Worm (Caenorhabditis elegans) whole organism, L2 larva: ENCODE data around the gene Y59A8B.24.
A peak's percentile ranks its signal among the peaks of the same experiment; 100 is the strongest.

Experiments used
- C34F6.9 ChIP-seq: fragments of 150-350 bp; optimal IDR thresholded peaks from 2 replicates; lab custom pipeline; 2014; ENCODE audit warnings: missing biosample characterization, missing genetic modification characterization
- F13H6.1 ChIP-seq: sonication (generic microtip); optimal IDR thresholded peaks from 2 replicates; lab custom pipeline; 2016; ENCODE audit warnings: missing genetic modification characterization, missing compliant biosample characterization
- R02D3.7 ChIP-seq: fragments of 150-350 bp; optimal IDR thresholded peaks from 2 replicates; lab custom pipeline; 2014; ENCODE audit warnings: missing biosample characterization, missing genetic modification characterization
- Y55F3AM.14 ChIP-seq: fragments of 200-800 bp; sonication (Bioruptor generic); optimal IDR thresholded peaks from 2 replicates; lab custom pipeline; 2018; ENCODE audit warnings: mild to moderate bottlenecking, missing genetic modification characterization, missing compliant biosample characterization
- ZK546.5 ChIP-seq: sonication (generic microtip); optimal IDR thresholded peaks from 2 replicates; lab custom pipeline; 2017; ENCODE audit warnings: missing biosample characterization, missing genetic modification characterization
- alr-1 ChIP-seq: fragments of 150-350 bp; optimal IDR thresholded peaks from 2 replicates; lab custom pipeline; 2014; ENCODE audit warnings: missing biosample characterization, missing genetic modification characterization
- aly-2 ChIP-seq: fragments of 150-350 bp; optimal IDR thresholded peaks from 2 replicates; lab custom pipeline; 2014; ENCODE audit warnings: missing biosample characterization, missing genetic modification characterization
- ama-1 ChIP-seq: fragments of 150-350 bp; optimal IDR thresholded peaks from 2 replicates; lab custom pipeline; 2018; ENCODE audit warnings: inconsistent platforms
- blmp-1 ChIP-seq: sonication (generic microtip); optimal IDR thresholded peaks from 2 replicates; lab custom pipeline; 2017; ENCODE audit warnings: missing genetic modification characterization, mild to moderate bottlenecking, missing compliant biosample characterization, antibody characterized with exemption, moderate library complexity; ENCODE audit not compliant: insufficient read depth
- ceh-16 ChIP-seq: fragments of 150-350 bp; optimal IDR thresholded peaks from 2 replicates; lab custom pipeline; 2014; ENCODE audit warnings: missing biosample characterization, missing genetic modification characterization
- ceh-82 ChIP-seq: fragments of 150-350 bp; optimal IDR thresholded peaks from 2 replicates; lab custom pipeline; 2014; ENCODE audit warnings: missing biosample characterization, missing genetic modification characterization
- crh-2 ChIP-seq: sonication (generic microtip); optimal IDR thresholded peaks from 2 replicates; lab custom pipeline; 2017; ENCODE audit warnings: missing biosample characterization, missing genetic modification characterization
- dmd-4 ChIP-seq: sonication (generic microtip); optimal IDR thresholded peaks from 2 replicates; lab custom pipeline; 2017; ENCODE audit warnings: missing biosample characterization, missing genetic modification characterization
- egl-27 ChIP-seq: sonication (generic microtip); optimal IDR thresholded peaks from 3 replicates; lab custom pipeline; 2017; ENCODE audit warnings: missing biosample characterization, missing genetic modification reagents, missing genetic modification characterization
- elt-1 ChIP-seq: fragments of 150-350 bp; optimal IDR thresholded peaks from 2 replicates; lab custom pipeline; 2014; ENCODE audit warnings: missing biosample characterization, missing genetic modification characterization
- elt-3 ChIP-seq: sonication (generic microtip); optimal IDR thresholded peaks from 2 replicates; lab custom pipeline; 2017; ENCODE audit warnings: missing biosample characterization, missing genetic modification characterization
- fos-1 ChIP-seq: fragments of 150-350 bp; optimal IDR thresholded peaks from 2 replicates; lab custom pipeline; 2014; ENCODE audit warnings: missing biosample characterization, missing genetic modification characterization
- gmeb-1 ChIP-seq: fragments of 150-350 bp; optimal IDR thresholded peaks from 2 replicates; lab custom pipeline; 2014; ENCODE audit warnings: missing biosample characterization, missing genetic modification characterization
- lin-11 ChIP-seq: fragments of 150-350 bp; sonication (generic microtip); optimal IDR thresholded peaks from 2 replicates; lab custom pipeline; 2014; ENCODE audit warnings: missing biosample characterization, missing genetic modification characterization, inconsistent platforms, mixed read lengths
- lin-13 ChIP-seq: fragments of 150-350 bp; optimal IDR thresholded peaks from 2 replicates; lab custom pipeline; 2014; ENCODE audit warnings: missing biosample characterization, missing genetic modification reagents, missing genetic modification characterization
- lin-39 ChIP-seq: fragments of 150-350 bp; optimal IDR thresholded peaks from 2 replicates; lab custom pipeline; 2014; ENCODE audit warnings: missing biosample characterization, missing genetic modification reagents, missing genetic modification characterization
- lsy-2 ChIP-seq, 2 experiments: fragments of 150-350 bp in 1 of 2; sonication (generic microtip) in 1 of 2; optimal IDR thresholded peaks; 2 replicates each; lab custom pipeline; 2014 to 2017; ENCODE audit warnings: missing biosample characterization in 2 of 2, missing genetic modification characterization in 2 of 2
- mab-5 ChIP-seq: fragments of 150-350 bp; optimal IDR thresholded peaks from 2 replicates; lab custom pipeline; 2014; ENCODE audit warnings: missing biosample characterization, missing genetic modification characterization
- mbf-1 ChIP-seq: sonication (generic microtip); optimal IDR thresholded peaks from 2 replicates; lab custom pipeline; 2017; ENCODE audit warnings: missing biosample characterization, missing genetic modification characterization
- mdl-1 ChIP-seq, 2 experiments: fragments of 150-350 bp in 1 of 2; sonication (generic microtip) in 1 of 2; optimal IDR thresholded peaks; 2 replicates each; lab custom pipeline; 2017; ENCODE audit warnings: missing biosample characterization in 2 of 2, missing genetic modification characterization in 2 of 2
- nhr-10 ChIP-seq: sonication (generic microtip); optimal IDR thresholded peaks from 2 replicates; lab custom pipeline; 2017; ENCODE audit warnings: missing biosample characterization, missing genetic modification characterization
- nhr-11 ChIP-seq: fragments of 150-350 bp; optimal IDR thresholded peaks from 2 replicates; lab custom pipeline; 2014; ENCODE audit warnings: missing biosample characterization, missing genetic modification characterization
- nhr-12 ChIP-seq: fragments of 150-350 bp; optimal IDR thresholded peaks from 2 replicates; lab custom pipeline; 2014; ENCODE audit warnings: missing biosample characterization, missing genetic modification characterization
- nhr-129 ChIP-seq: fragments of 150-350 bp; optimal IDR thresholded peaks from 2 replicates; lab custom pipeline; 2014; ENCODE audit warnings: missing biosample characterization, missing genetic modification characterization
- nhr-21 ChIP-seq: fragments of 150-350 bp; optimal IDR thresholded peaks from 2 replicates; lab custom pipeline; 2014; ENCODE audit warnings: missing biosample characterization, missing genetic modification characterization
- nhr-23 ChIP-seq: fragments of 150-350 bp; optimal IDR thresholded peaks from 2 replicates; lab custom pipeline; 2014; ENCODE audit warnings: missing biosample characterization, missing genetic modification reagents, missing genetic modification characterization
- nhr-237 ChIP-seq: fragments of 150-350 bp; optimal IDR thresholded peaks from 2 replicates; lab custom pipeline; 2014; ENCODE audit warnings: missing biosample characterization, missing genetic modification characterization
- nhr-25 ChIP-seq: fragments of 150-350 bp; sonication (generic microtip); optimal IDR thresholded peaks from 3 replicates; lab custom pipeline; 2014; ENCODE audit warnings: missing biosample characterization, missing genetic modification characterization
- nhr-6 ChIP-seq: fragments of 150-350 bp; optimal IDR thresholded peaks from 2 replicates; lab custom pipeline; 2014; ENCODE audit warnings: missing biosample characterization, missing genetic modification characterization
- nhr-77 ChIP-seq: fragments of 150-350 bp; optimal IDR thresholded peaks from 2 replicates; lab custom pipeline; 2014; ENCODE audit warnings: missing biosample characterization, missing genetic modification characterization
- peb-1 ChIP-seq: fragments of 150-350 bp; optimal IDR thresholded peaks from 2 replicates; lab custom pipeline; 2014; ENCODE audit warnings: missing biosample characterization, missing genetic modification characterization
- sem-4 ChIP-seq: fragments of 150-350 bp; optimal IDR thresholded peaks from 2 replicates; lab custom pipeline; 2014; ENCODE audit warnings: missing biosample characterization, missing genetic modification reagents, missing genetic modification characterization
- skn-1 ChIP-seq: sonication (generic microtip); optimal IDR thresholded peaks from 2 replicates; lab custom pipeline; 2017; ENCODE audit warnings: missing biosample characterization, missing genetic modification characterization
- sma-3 ChIP-seq: sonication (generic microtip); optimal IDR thresholded peaks from 2 replicates; lab custom pipeline; 2016; ENCODE audit warnings: missing genetic modification reagents, missing genetic modification characterization, missing compliant biosample characterization
- sma-9 ChIP-seq, 2 experiments: fragments of 150-350 bp in 1 of 2; sonication (generic microtip) in 1 of 2; optimal IDR thresholded peaks; 2 replicates each; lab custom pipeline; 2014 to 2016; ENCODE audit warnings: missing genetic modification characterization in 2 of 2, mild to moderate bottlenecking in 1 of 2, missing biosample characterization in 1 of 2, missing compliant biosample characterization in 1 of 2, missing genetic modification reagents in 1 of 2, moderate library complexity in 1 of 2
- snpc-4 ChIP-seq: fragments of 150-350 bp; optimal IDR thresholded peaks from 2 replicates; lab custom pipeline; 2014; ENCODE audit warnings: missing biosample characterization, missing genetic modification characterization
- unc-39 ChIP-seq: fragments of 150-350 bp; optimal IDR thresholded peaks from 2 replicates; lab custom pipeline; 2014; ENCODE audit warnings: missing biosample characterization, missing genetic modification characterization
- unc-55 ChIP-seq: fragments of 150-350 bp; sonication (generic microtip); optimal IDR thresholded peaks from 3 replicates; lab custom pipeline; 2014; ENCODE audit warnings: missing biosample characterization, missing genetic modification reagents, missing genetic modification characterization
- unc-62 ChIP-seq: fragments of 150-350 bp; optimal IDR thresholded peaks from 2 replicates; lab custom pipeline; 2014; ENCODE audit warnings: missing biosample characterization, missing genetic modification reagents, missing genetic modification characterization
- zag-1 ChIP-seq: fragments of 150-350 bp; optimal IDR thresholded peaks from 2 replicates; lab custom pipeline; 2014; ENCODE audit warnings: missing biosample characterization, missing genetic modification characterization
- ztf-1 ChIP-seq: fragments of 200-800 bp; sonication (Bioruptor generic); conservative IDR thresholded peaks from 2 replicates; pipeline ENCODE4 v1.3.6; 2022; ENCODE audit warnings: missing genetic modification characterization, missing compliant biosample characterization
- ztf-11 ChIP-seq: sonication (generic microtip); optimal IDR thresholded peaks from 2 replicates; lab custom pipeline; 2017; ENCODE audit warnings: missing biosample characterization, missing genetic modification characterization
- ztf-4 ChIP-seq: fragments of 150-350 bp; optimal IDR thresholded peaks from 2 replicates; lab custom pipeline; 2014; ENCODE audit warnings: missing biosample characterization, missing genetic modification characterization

The Y59A8B.24 gene

DNA sequence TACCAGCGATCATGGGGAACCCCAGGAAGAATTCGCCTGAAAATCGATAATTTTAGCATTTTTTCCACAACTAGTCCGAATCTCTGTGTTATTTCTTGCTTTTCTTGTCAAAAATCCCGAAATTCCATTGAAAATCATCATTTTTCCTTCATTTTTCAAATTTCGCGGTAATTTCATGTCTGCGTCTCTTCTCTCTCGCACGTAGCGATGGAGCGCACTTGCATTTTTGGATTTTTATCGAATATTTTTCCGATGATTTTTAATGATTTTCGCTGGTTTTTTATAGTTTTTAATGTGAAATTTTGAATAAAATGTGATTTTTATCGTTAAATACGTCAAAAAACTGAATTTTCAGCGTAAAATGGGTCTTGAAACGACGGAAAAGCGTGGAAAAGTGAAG, 30.3 kb upstream of the Y59A8B.24 start, which contains the start of gene E01B7.2:
Gene E01B7.2 (plus strand): TSS at position 350 of the 400 bp plus-strand sequence.
- TF ChIP-seq nhr-12 = no peak
- TF ChIP-seq nhr-6 (tag; lab: Kevin White, UChicago) = peak; percentile 72
- TF ChIP-seq unc-62 (GFP tag; lab: Kevin White, UChicago) = no peak
- peak; percentile 86 for TF ChIP-seq crh-2 (tag; lab: Kevin White, UChicago)
- peak; percentile 67 for TF ChIP-seq ama-1 (lab: Kevin White, UChicago)
- no peak for TF ChIP-seq lin-39 (tag; lab: Kevin White, UChicago)
- TF ChIP-seq unc-55 (GFP tag; lab: Kevin White, UChicago) = peak; percentile 89
- peak; percentile 64 for TF ChIP-seq sem-4 (tag; lab: Kevin White, UChicago)
- no peak for TF ChIP-seq alr-1
- TF ChIP-seq lin-13 (GFP tag; lab: Kevin White, UChicago) = peak; percentile 83
- no peak for TF ChIP-seq nhr-11 (tag; lab: Kevin White, UChicago)
- peak; percentile 77 for TF ChIP-seq sma-3 (GFP tag; lab: Kevin White, UChicago)
- no peak for TF ChIP-seq aly-2 (tag; lab: Kevin White, UChicago)
- no peak for TF ChIP-seq dmd-4 (tag; lab: Kevin White, UChicago)
- no peak for TF ChIP-seq unc-39 (tag; lab: Kevin White, UChicago)
- TF ChIP-seq snpc-4 = peak; percentile 79
- TF ChIP-seq nhr-10 (tag; lab: Kevin White, UChicago) = no peak
- TF ChIP-seq mab-5 (tag; lab: Kevin White, UChicago) = peak; percentile 65
- peak; percentile 85 for TF ChIP-seq C34F6.9
- TF ChIP-seq ztf-4 (tag; lab: Kevin White, UChicago) = no peak
- no peak for TF ChIP-seq nhr-237
- TF ChIP-seq R02D3.7 (tag; lab: Kevin White, UChicago) = peak; percentile 39
- peak; percentile 67 for TF ChIP-seq nhr-25
- peak; percentile 49 for TF ChIP-seq nhr-129
- TF ChIP-seq mbf-1 = no peak
- peak; percentile 65 for TF ChIP-seq nhr-21 (tag; lab: Kevin White, UChicago)
- peak; percentile 13 for TF ChIP-seq ceh-82 (tag; lab: Kevin White, UChicago)
- peak; percentile 21 for TF ChIP-seq skn-1 (tag; lab: Kevin White, UChicago)
- peak; percentile 71 for TF ChIP-seq egl-27 (tag; lab: Kevin White, UChicago)
- TF ChIP-seq ztf-11 (tag; lab: Kevin White, UChicago) = no peak
- peak; percentile 12 for TF ChIP-seq fos-1
- no peak for TF ChIP-seq mdl-1 (tag; optimal IDR thresholded peaks at IDR 0.05; lab: Kevin White, UChicago)
- TF ChIP-seq elt-3 = no peak
- no peak for TF ChIP-seq ceh-16
- TF ChIP-seq Y55F3AM.14 = no peak
- TF ChIP-seq peb-1 (tag; lab: Kevin White, UChicago) = no peak
- peak; percentile 17 for TF ChIP-seq lin-11
- no peak for TF ChIP-seq elt-1 (tag; lab: Kevin White, UChicago)
- TF ChIP-seq zag-1 (tag; lab: Kevin White, UChicago) = no peak
- peak; percentile 99 for TF ChIP-seq gmeb-1 (tag; lab: Kevin White, UChicago)
- TF ChIP-seq F13H6.1 (tag; lab: Kevin White, UChicago) = peak; percentile 65
- peak; percentile 76 for TF ChIP-seq sma-9 (GFP tag; optimal IDR thresholded peaks at IDR 0.05; lab: Kevin White, UChicago)
- TF ChIP-seq sma-9 (tag; optimal IDR thresholded peaks at IDR 0.05; lab: Kevin White, UChicago) = no peak
- no peak for TF ChIP-seq nhr-77 (tag; lab: Kevin White, UChicago)
- no peak for TF ChIP-seq ztf-1 (GFP tag; lab: Robert Waterston, UW)
- peak; percentile 80 to 90 for TF ChIP-seq lsy-2 (tag; optimal IDR thresholded peaks at IDR 0.05; lab: Kevin White, UChicago)
- peak; percentile 18 for TF ChIP-seq blmp-1 (tag; lab: Kevin White, UChicago)
- no peak for TF ChIP-seq ZK546.5 (tag; lab: Kevin White, UChicago)
- TF ChIP-seq nhr-23 (tag; lab: Kevin White, UChicago) = no peak
